Fruit fly (Drosophila melanogaster) whole organism, adult: ENCODE data around the gene CG33095.

ENCODE experiments used
- CG14711 ChIP-seq: fragments of 200-800 bp; sonication (Bioruptor generic); optimal IDR thresholded peaks from 2 replicates; lab custom pipeline; 2018; ENCODE audit warnings: missing biosample characterization, mild to moderate bottlenecking, missing genetic modification characterization, moderate library complexity
- kay ChIP-seq: fragments of 200-800 bp; sonication (Bioruptor generic); peaks from one replicate; lab custom pipeline; 2016; ENCODE audit warnings: missing biosample characterization, missing genetic modification characterization, borderline replicate concordance

DNA sequence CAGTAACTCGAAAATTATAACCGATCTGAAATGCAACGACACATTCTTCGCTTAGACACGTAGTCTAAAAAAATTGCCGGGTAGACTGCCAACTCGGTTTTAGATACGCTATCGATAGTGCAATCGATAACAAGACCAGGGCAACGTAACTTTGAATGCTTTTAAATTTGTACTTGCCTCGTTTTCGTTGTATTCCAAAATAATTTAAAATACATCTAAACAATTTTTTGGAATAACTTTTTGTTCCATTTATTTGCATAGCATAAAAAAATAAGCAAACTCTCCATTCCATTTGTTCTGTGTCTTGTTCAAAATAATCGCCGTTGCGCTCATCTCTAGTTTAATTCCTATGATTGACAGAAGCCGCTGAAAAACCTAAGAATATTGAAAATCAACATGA, 27.9 kb upstream of the CG33095 start, which contains the start of the genes Stt3B and CG11839:
- TF ChIP-seq kay (GFP tag; lab: Kevin White, UChicago): no peak
- peak; percentile 69 for TF ChIP-seq CG14711 (tag; lab: Kevin White, UChicago)
